Worm (Caenorhabditis elegans) whole organism, young adult: Measurements from ENCODE around the gene K11H12.7.

ENCODE experiments used
- F49E8.2 ChIP-seq: sonication (generic microtip); optimal IDR thresholded peaks from 3 replicates; lab custom pipeline; 2017; ENCODE audit warnings: missing genetic modification characterization, mild to moderate bottlenecking, missing compliant biosample characterization, antibody characterized with exemption, moderate library complexity; ENCODE audit not compliant: insufficient read depth
- ceh-27 ChIP-seq: fragments of 200-800 bp; sonication (Bioruptor generic); optimal IDR thresholded peaks from 2 replicates; lab custom pipeline; 2018; ENCODE audit warnings: mild to moderate bottlenecking, missing genetic modification characterization, moderate library complexity, missing compliant biosample characterization
- lin-35 ChIP-seq, 3 experiments: fragments of 150-350 bp in 2 of 3; sonication (generic microtip) in 1 of 3; optimal IDR thresholded peaks; 2 replicates each; lab custom pipeline; 2014 to 2018; ENCODE audit warnings: missing biosample characterization in 3 of 3, missing genetic modification characterization in 3 of 3, missing genetic modification reagents in 3 of 3
- repo-1 ChIP-seq: sonication (generic microtip); optimal IDR thresholded peaks from 2 replicates; lab custom pipeline; 2017; ENCODE audit warnings: mild to moderate bottlenecking, missing genetic modification characterization, missing compliant biosample characterization
- snpc-4 ChIP-seq, 5 experiments: fragments of 150-350 bp in 1 of 5; sonication (generic microtip) in 4 of 5; optimal IDR thresholded peaks; 2 replicates each; lab custom pipeline; 2014 to 2018; ENCODE audit warnings: missing genetic modification characterization in 5 of 5, missing biosample characterization in 3 of 5, antibody characterized with exemption in 2 of 5, mild to moderate bottlenecking in 2 of 5, missing compliant biosample characterization in 2 of 5, missing genotype in 2 of 5, moderate library complexity in 2 of 5, missing genetic modification reagents in 1 of 5

DNA sequence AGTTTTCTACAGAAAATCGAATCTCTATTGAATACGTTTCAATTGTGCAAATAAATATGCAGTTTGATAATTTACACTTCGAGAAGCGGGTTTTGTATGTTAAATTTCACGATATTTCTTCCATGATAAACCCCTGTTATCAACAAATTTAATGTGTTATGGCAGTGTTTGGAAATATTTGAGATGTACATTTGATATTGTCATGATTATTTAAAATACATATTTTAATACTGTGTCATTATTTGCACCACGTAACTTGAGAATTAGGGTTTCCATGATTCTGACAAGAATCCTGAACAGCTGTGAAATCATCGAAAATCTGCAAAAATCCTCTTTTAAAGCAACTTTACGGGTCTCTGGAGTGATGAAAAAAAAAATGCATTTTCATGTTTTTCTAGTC lies 5.1 kb downstream of the K11H12.7 start, which contains the start of gene K11H12.11:
- TF ChIP-seq repo-1 (tag; lab: Kevin White, UChicago) (no peak), F49E8.2 (tag; lab: Kevin White, UChicago) (no peak), ceh-27 (no peak), lin-35 (GFP tag; optimal IDR thresholded peaks at IDR 0.05; lab: Kevin White, UChicago) (no peak), snpc-4 (GFP tag; optimal IDR thresholded peaks at IDR 0.05; lab: Kevin White, UChicago) (no peak), snpc-4 (tag; optimal IDR thresholded peaks at IDR 0.05; lab: Kevin White, UChicago) (no peak)
